Fruit fly (Drosophila melanogaster) whole organism, embryonic: ENCODE data around the gene Dh31.

Experiments
- Atf3 ChIP-seq: fragments of 200-800 bp; sonication (Bioruptor generic); optimal IDR thresholded peaks from 3 replicates; lab custom pipeline; 2016; ENCODE audit warnings: missing biosample characterization, missing genetic modification characterization
- Bdp1 ChIP-seq: fragments of 200-800 bp; sonication (Bioruptor generic); optimal IDR thresholded peaks from 3 replicates; lab custom pipeline; 2016; ENCODE audit warnings: missing biosample characterization, missing genetic modification characterization
- CG12744 ChIP-seq: fragments of 200-800 bp; sonication (Bioruptor generic); optimal IDR thresholded peaks from 2 replicates; lab custom pipeline; 2016; ENCODE audit warnings: missing biosample characterization, missing genetic modification characterization
- CG14014 ChIP-seq: fragments of 200-800 bp; sonication (Bioruptor generic); IDR thresholded peaks from 2 replicates; pipeline ENCODE4 v1.3.6; 2022; ENCODE audit warnings: missing biosample characterization, missing genetic modification characterization
- CG14965 ChIP-seq: fragments of 200-800 bp; sonication (Bioruptor generic); optimal IDR thresholded peaks from 2 replicates; lab custom pipeline; 2016; ENCODE audit warnings: missing biosample characterization, missing genetic modification characterization, borderline replicate concordance
- CG16779 ChIP-seq: fragments of 200-800 bp; sonication (Bioruptor generic); IDR thresholded peaks from 2 replicates; pipeline ENCODE4 v1.3.6; 2022; ENCODE audit warnings: missing biosample characterization, missing genetic modification characterization
- CG18262 ChIP-seq: fragments of 200-800 bp; optimal IDR thresholded peaks from 3 replicates; lab custom pipeline; 2019; ENCODE audit warnings: missing biosample characterization, mild to moderate bottlenecking, missing genetic modification characterization, moderate library complexity
- CG1832 ChIP-seq: fragments of 200-800 bp; sonication (Bioruptor generic); optimal IDR thresholded peaks from 2 replicates; lab custom pipeline; 2017; ENCODE audit warnings: missing biosample characterization, mild to moderate bottlenecking, missing genetic modification characterization, inconsistent platforms
- CG2199 ChIP-seq: fragments of 200-800 bp; sonication (Bioruptor generic); IDR thresholded peaks from 3 replicates; pipeline ENCODE4 v1.3.6; 2022; ENCODE audit warnings: missing biosample characterization, missing genetic modification characterization
- CG2875 ChIP-seq: fragments of 200-800 bp; sonication (Bioruptor generic); optimal IDR thresholded peaks from 2 replicates; lab custom pipeline; 2017; ENCODE audit warnings: missing biosample characterization, mild to moderate bottlenecking, missing genetic modification characterization, missing genetic modification reagents
- CG30431 ChIP-seq: fragments of 200-800 bp; sonication (Bioruptor generic); optimal IDR thresholded peaks from 2 replicates; lab custom pipeline; 2017; ENCODE audit warnings: missing biosample characterization, missing genetic modification characterization
- CG32772 ChIP-seq: fragments of 200-800 bp; sonication (Bioruptor generic); IDR thresholded peaks from 2 replicates; pipeline ENCODE4 v1.3.6; 2022; ENCODE audit warnings: missing biosample characterization, missing genetic modification characterization
- CG34224 ChIP-seq: fragments of 200-800 bp; sonication (Bioruptor generic); IDR thresholded peaks from 3 replicates; pipeline ENCODE4 v1.3.6; 2022; ENCODE audit warnings: missing biosample characterization, missing genetic modification characterization; ENCODE audit not compliant: partially characterized antibody
- CG4404 ChIP-seq: fragments of 200-800 bp; sonication (Bioruptor generic); IDR thresholded peaks from 2 replicates; pipeline ENCODE4 v1.3.6; 2022; ENCODE audit warnings: missing biosample characterization, missing genetic modification characterization
- CG4730 ChIP-seq: fragments of 200-800 bp; sonication (Bioruptor generic); IDR thresholded peaks from 2 replicates; pipeline ENCODE4 v1.3.6; 2022; ENCODE audit warnings: missing biosample characterization, missing genetic modification characterization
- CG6175 ChIP-seq: fragments of 200-800 bp; sonication (Bioruptor generic); IDR thresholded peaks from 3 replicates; pipeline ENCODE4 v1.3.6; 2022; ENCODE audit warnings: missing biosample characterization, missing genetic modification characterization
- CG6654 ChIP-seq: fragments of 200-800 bp; sonication (Bioruptor generic); optimal IDR thresholded peaks from 2 replicates; lab custom pipeline; 2017; ENCODE audit warnings: missing biosample characterization, mild to moderate bottlenecking, missing genetic modification characterization
- CG7372 ChIP-seq: fragments of 200-800 bp; sonication (Bioruptor generic); IDR thresholded peaks from 2 replicates; pipeline ENCODE4 v1.3.6; 2022; ENCODE audit warnings: missing biosample characterization, missing genetic modification characterization
- CG8089 ChIP-seq: fragments of 200-800 bp; sonication (Bioruptor generic); optimal IDR thresholded peaks from 3 replicates; lab custom pipeline; 2016; ENCODE audit warnings: missing biosample characterization, missing genetic modification characterization
- CG8765 ChIP-seq: fragments of 200-800 bp; sonication (Bioruptor generic); IDR thresholded peaks from 2 replicates; pipeline ENCODE4 v1.3.6; 2022; ENCODE audit warnings: missing biosample characterization, missing genetic modification characterization
- CG8944 ChIP-seq: fragments of 200-800 bp; sonication (Bioruptor generic); optimal IDR thresholded peaks from 3 replicates; lab custom pipeline; 2016; ENCODE audit warnings: missing biosample characterization, missing genetic modification characterization
- CG9609 ChIP-seq: fragments of 200-800 bp; sonication (Bioruptor generic); optimal IDR thresholded peaks from 3 replicates; lab custom pipeline; 2016; ENCODE audit warnings: missing biosample characterization, missing genetic modification characterization
- CG9932 ChIP-seq: fragments of 200-800 bp; sonication (Bioruptor generic); IDR thresholded peaks from 2 replicates; pipeline ENCODE4 v1.3.6; 2022; ENCODE audit warnings: missing biosample characterization, missing genetic modification characterization
- Dfd ChIP-seq, 2 experiments: fragments of >200 bp; optimal IDR thresholded peaks; 2 replicates each; lab custom pipeline; 2017; ENCODE audit warnings: missing biosample characterization in 2 of 2, missing genetic modification characterization in 2 of 2
- Doc2 ChIP-seq: fragments of 200-800 bp; sonication (Bioruptor generic); IDR thresholded peaks from 2 replicates; pipeline ENCODE4 v1.3.6; 2022; ENCODE audit warnings: missing biosample characterization, missing genetic modification characterization
- Doc3 ChIP-seq: fragments of 200-800 bp; sonication (Bioruptor generic); IDR thresholded peaks from 3 replicates; pipeline ENCODE4 v1.3.6; 2022; ENCODE audit warnings: missing biosample characterization, missing genetic modification characterization; ENCODE audit not compliant: partially characterized antibody
- Gug ChIP-seq: fragments of 200-800 bp; sonication (Bioruptor generic); IDR thresholded peaks from 4 replicates; pipeline ENCODE4 v1.3.6; 2022; ENCODE audit warnings: missing biosample characterization, missing genetic modification characterization
- Mad ChIP-seq: fragments of 200-800 bp; sonication (Bioruptor generic); optimal IDR thresholded peaks from 2 replicates; lab custom pipeline; 2016; ENCODE audit warnings: missing biosample characterization, missing genetic modification characterization
- Nf-YB ChIP-seq: fragments of 200-800 bp; sonication (Bioruptor generic); optimal IDR thresholded peaks from 3 replicates; lab custom pipeline; 2019; ENCODE audit warnings: missing biosample characterization, mild to moderate bottlenecking, missing genetic modification characterization, moderate library complexity
- Ptx1 ChIP-seq: fragments of 200-800 bp; sonication (Bioruptor generic); IDR thresholded peaks from 2 replicates; pipeline ENCODE4 v1.3.6; 2022; ENCODE audit warnings: missing biosample characterization, missing genetic modification characterization
- Sry-β ChIP-seq: fragments of 200-800 bp; sonication (Bioruptor generic); optimal IDR thresholded peaks from 2 replicates; lab custom pipeline; 2018; ENCODE audit warnings: missing biosample characterization, mild to moderate bottlenecking, missing genetic modification characterization, moderate library complexity
- Taf1 ChIP-seq: fragments of 200-800 bp; sonication (Bioruptor generic); IDR thresholded peaks from 2 replicates; pipeline ENCODE4 v1.3.6; 2022; ENCODE audit warnings: missing biosample characterization, missing genetic modification characterization
- Xrp1 ChIP-seq: fragments of 200-800 bp; sonication (Bioruptor generic); IDR thresholded peaks from 2 replicates; pipeline ENCODE4 v1.3.6; 2022; ENCODE audit warnings: missing biosample characterization, missing genetic modification characterization
- YL-1 ChIP-seq: fragments of 200-800 bp; sonication (Bioruptor generic); optimal IDR thresholded peaks from 3 replicates; lab custom pipeline; 2017; ENCODE audit warnings: missing biosample characterization, mild to moderate bottlenecking, missing genetic modification characterization
- bigmax ChIP-seq: fragments of 200-800 bp; sonication (Bioruptor generic); optimal IDR thresholded peaks from 2 replicates; lab custom pipeline; 2018; ENCODE audit warnings: missing biosample characterization, mild to moderate bottlenecking, missing genetic modification characterization
- chm ChIP-seq: fragments of 200-800 bp; sonication (Bioruptor generic); IDR thresholded peaks from 2 replicates; pipeline ENCODE4 v1.3.6; 2022; ENCODE audit warnings: missing biosample characterization, missing genetic modification characterization
- dimm ChIP-seq: fragments of 200-800 bp; sonication (Bioruptor generic); IDR thresholded peaks from 2 replicates; pipeline ENCODE4 v1.3.6; 2022; ENCODE audit warnings: missing biosample characterization, missing genetic modification characterization
- ems ChIP-seq: fragments of 200-800 bp; sonication (Bioruptor generic); optimal IDR thresholded peaks from 3 replicates; lab custom pipeline; 2016; ENCODE audit warnings: missing biosample characterization, missing genetic modification characterization
- hbn ChIP-seq: fragments of 200-800 bp; sonication (Bioruptor generic); IDR thresholded peaks from 2 replicates; pipeline ENCODE4 v1.3.6; 2022; ENCODE audit warnings: missing biosample characterization, missing genetic modification characterization; ENCODE audit not compliant: partially characterized antibody
- lbe ChIP-seq: fragments of 200-800 bp; sonication (Bioruptor generic); optimal IDR thresholded peaks from 2 replicates; lab custom pipeline; 2016; ENCODE audit warnings: missing biosample characterization, mild to moderate bottlenecking, missing genetic modification characterization
- luna ChIP-seq: fragments of 200-800 bp; sonication (Bioruptor generic); optimal IDR thresholded peaks from 2 replicates; lab custom pipeline; 2016; ENCODE audit warnings: missing biosample characterization, missing genetic modification characterization
- oc ChIP-seq: fragments of 200-800 bp; sonication (Bioruptor generic); optimal IDR thresholded peaks from 2 replicates; lab custom pipeline; 2018; ENCODE audit warnings: missing biosample characterization, mild to moderate bottlenecking, missing genetic modification characterization, moderate library complexity
- pnt ChIP-seq: fragments of 200-800 bp; sonication (Bioruptor generic); optimal IDR thresholded peaks from 3 replicates; lab custom pipeline; 2016; ENCODE audit warnings: missing biosample characterization, missing genetic modification characterization
- pros ChIP-seq: fragments of 200-800 bp; sonication (Bioruptor generic); optimal IDR thresholded peaks from 3 replicates; lab custom pipeline; 2019; ENCODE audit warnings: missing biosample characterization, mild to moderate bottlenecking, missing genetic modification characterization, moderate library complexity
- pzg ChIP-seq: fragments of 200-800 bp; sonication (Bioruptor generic); optimal IDR thresholded peaks from 3 replicates; lab custom pipeline; 2018; ENCODE audit warnings: missing biosample characterization, mild to moderate bottlenecking, missing genetic modification characterization, moderate library complexity
- row ChIP-seq: fragments of 200-800 bp; sonication (Bioruptor generic); IDR thresholded peaks from 3 replicates; pipeline ENCODE4 v1.3.6; 2022; ENCODE audit warnings: missing biosample characterization, missing genetic modification characterization
- sd ChIP-seq: fragments of 200-800 bp; sonication (Bioruptor generic); optimal IDR thresholded peaks from 3 replicates; lab custom pipeline; 2018; ENCODE audit warnings: missing biosample characterization, mild to moderate bottlenecking, missing genetic modification characterization, moderate library complexity
- slou ChIP-seq: fragments of 200-800 bp; sonication (Bioruptor generic); optimal IDR thresholded peaks from 3 replicates; lab custom pipeline; 2016; ENCODE audit warnings: missing biosample characterization, missing genetic modification characterization
- so ChIP-seq: fragments of 200-800 bp; sonication (Bioruptor generic); IDR thresholded peaks from 3 replicates; pipeline ENCODE4 v1.3.6; 2022; ENCODE audit warnings: missing biosample characterization, missing genetic modification characterization
- stwl ChIP-seq: fragments of 200-800 bp; sonication (Bioruptor generic); optimal IDR thresholded peaks from 3 replicates; lab custom pipeline; 2018; ENCODE audit warnings: missing biosample characterization, mild to moderate bottlenecking, missing genetic modification characterization, moderate library complexity
- toy ChIP-seq: fragments of 200-800 bp; sonication (Bioruptor generic); IDR thresholded peaks from 2 replicates; pipeline ENCODE4 v1.3.6; 2022; ENCODE audit warnings: missing biosample characterization, missing genetic modification characterization
- vfl ChIP-seq: fragments of 200-800 bp; sonication (Bioruptor generic); optimal IDR thresholded peaks from 2 replicates; lab custom pipeline; 2016; ENCODE audit warnings: missing biosample characterization, missing genetic modification characterization

Gene Dh31

DNA sequence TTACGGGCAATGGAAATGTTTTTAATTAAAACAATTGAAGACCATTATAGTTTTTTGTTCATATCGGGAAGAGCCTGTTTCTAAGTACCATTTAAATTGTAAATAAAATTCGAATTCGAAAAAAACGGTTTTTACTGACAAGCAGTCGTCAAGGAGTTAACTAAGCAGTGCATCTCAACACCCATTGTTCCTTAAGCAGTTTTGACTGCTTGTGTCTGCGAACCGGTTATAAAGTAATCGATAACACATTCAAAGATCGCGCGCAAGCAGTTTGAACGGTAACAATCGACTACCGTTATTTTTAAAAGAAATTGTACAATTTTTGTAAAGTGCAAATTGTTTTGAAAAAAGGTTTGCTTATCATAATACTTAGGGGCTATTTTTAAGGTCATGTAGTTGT lies 28.7 kb downstream of the Dh31 start (continued):
- TF ChIP-seq CG9609 (no peak), CG4404 (GFP tag; lab: Robert Waterston, UW) (no peak), luna (GFP tag; lab: Kevin White, UChicago) (no peak), lbe (GFP tag; lab: Kevin White, UChicago) (no peak), row (GFP tag; lab: Robert Waterston, UW) (no peak), CG6175 (GFP tag; lab: Robert Waterston, UW) (no peak), CG1832 (GFP tag; lab: Kevin White, UChicago) (no peak), vfl (GFP tag; lab: Kevin White, UChicago) (no peak), Dfd (GFP tag; optimal IDR thresholded peaks at IDR 0.05; lab: Kevin White, UChicago) (peak in 1 of 2 experiments; percentile 98), toy (GFP tag; lab: Robert Waterston, UW) (no peak), Xrp1 (GFP tag; lab: Robert Waterston, UW) (no peak), CG6654 (no peak), Nf-YB (no peak), oc (no peak), so (no peak), ems (no peak), CG34224 (GFP tag; lab: Robert Waterston, UW) (no peak), hbn (GFP tag; lab: Robert Waterston, UW) (no peak)

dm6 chr2L:8477049-8477448 lies 29.6 kb downstream of the Dh31 start, which contains the start of gene CheA29a:
Gene CheA29a (plus strand): TSS chr2L:8477349.
- no peak for TF ChIP-seq chm (GFP tag; lab: Robert Waterston, UW)
- no peak for TF ChIP-seq CG2199
- no peak for TF ChIP-seq CG9932 (GFP tag; lab: Robert Waterston, UW)
- TF ChIP-seq CG8089 (GFP tag; lab: Kevin White, UChicago): no peak
- TF ChIP-seq YL-1: no peak
- TF ChIP-seq CG8765 (GFP tag; lab: Robert Waterston, UW): no peak
- no peak for TF ChIP-seq bigmax (GFP tag; lab: Kevin White, UChicago)
- TF ChIP-seq CG8944 (GFP tag; lab: Kevin White, UChicago): no peak
- no peak for TF ChIP-seq Mad (GFP tag; lab: Kevin White, UChicago)
- no peak for TF ChIP-seq CG7372 (GFP tag; lab: Robert Waterston, UW)
- no peak for TF ChIP-seq Doc2 (GFP tag; lab: Robert Waterston, UW)
- TF ChIP-seq CG4730 (GFP tag; lab: Robert Waterston, UW): no peak
- TF ChIP-seq CG14014 (GFP tag; lab: Robert Waterston, UW): no peak
- no peak for TF ChIP-seq CG32772
- no peak for TF ChIP-seq hbn (GFP tag; lab: Robert Waterston, UW)
- no peak for TF ChIP-seq CG30431 (GFP tag; lab: Kevin White, UChicago)

- TF ChIP-seq CG8089 (GFP tag; lab: Kevin White, UChicago) (no peak), Atf3 (GFP tag; lab: Kevin White, UChicago) (peak; percentile 25), pzg (GFP tag; lab: Kevin White, UChicago) (no peak), CG2875 (GFP tag; lab: Kevin White, UChicago) (peak; percentile 28), Taf1 (GFP tag; lab: Robert Waterston, UW) (no peak), Doc3 (GFP tag; lab: Robert Waterston, UW) (no peak), CG12744 (GFP tag; lab: Kevin White, UChicago) (no peak), Gug (peak; percentile 71), dimm (peak; percentile 42; the same call in 1 of the 2 replicates), Sry-β (GFP tag; lab: Kevin White, UChicago) (no peak), CG18262 (tag; lab: Kevin White, UChicago) (peak; percentile 59), stwl (no peak), pnt (GFP tag; lab: Kevin White, UChicago) (no peak), Ptx1 (GFP tag; lab: Robert Waterston, UW) (peak; percentile 73; the same call in 1 of the 2 replicates), CG16779 (no peak), slou (no peak), CG14965 (GFP tag; lab: Kevin White, UChicago) (no peak), pros (GFP tag; lab: Kevin White, UChicago) (no peak), Bdp1 (GFP tag; lab: Kevin White, UChicago) (no peak), sd (tag; lab: Kevin White, UChicago) (no peak)
Observed at dm6 chr2L:8473448-8473847, 33.2 kb downstream of the Dh31 start.
